Worm (Caenorhabditis elegans) whole organism, L1 larva: ENCODE measurements around the gene cthd-1.
A peak's percentile ranks its signal among the peaks of the same experiment; 100 is the strongest.

ENCODE experiments used
- C16A3.4 ChIP-seq: fragments of 150-350 bp; optimal IDR thresholded peaks from 2 replicates; lab custom pipeline; 2014; ENCODE audit warnings: missing biosample characterization, missing genetic modification characterization
- Y116A8C.19 ChIP-seq: sonication (generic microtip); optimal IDR thresholded peaks from 2 replicates; lab custom pipeline; 2016; ENCODE audit warnings: missing compliant biosample characterization, missing genetic modification characterization, borderline replicate concordance
- alr-1 ChIP-seq: fragments of 200-800 bp; sonication (Bioruptor generic); optimal IDR thresholded peaks from 2 replicates; lab custom pipeline; 2018; ENCODE audit warnings: borderline replicate concordance, mild to moderate bottlenecking, missing genetic modification characterization, missing compliant biosample characterization
- ama-1 ChIP-seq: fragments of 150-350 bp; optimal IDR thresholded peaks from 2 replicates; lab custom pipeline; 2014
- blmp-1 ChIP-seq: fragments of 150-350 bp; optimal IDR thresholded peaks from 2 replicates; lab custom pipeline; 2014; ENCODE audit warnings: missing biosample characterization, missing genetic modification characterization
- ceh-63 ChIP-seq: fragments of 200-800 bp; sonication (Bioruptor generic); optimal IDR thresholded peaks from 2 replicates; lab custom pipeline; 2018; ENCODE audit warnings: mild to moderate bottlenecking, missing genetic modification characterization, missing compliant biosample characterization
- ceh-82 ChIP-seq, 3 experiments: fragments of 150-350 bp in 1 of 3; sonication (generic microtip) in 2 of 3; optimal IDR thresholded peaks; 2 replicates each; lab custom pipeline; 2014 to 2017; ENCODE audit warnings: missing biosample characterization in 3 of 3, missing genetic modification characterization in 3 of 3
- ces-1 ChIP-seq: fragments of 150-350 bp; optimal IDR thresholded peaks from 2 replicates; lab custom pipeline; 2014; ENCODE audit warnings: missing biosample characterization, missing genetic modification reagents, missing genetic modification characterization
- dpl-1 ChIP-seq, 3 experiments: fragments of 150-350 bp in 2 of 3; sonication (generic microtip) in 1 of 3; optimal IDR thresholded peaks; 2 replicates each; lab custom pipeline; 2014 to 2017; ENCODE audit warnings: missing biosample characterization in 3 of 3, missing genetic modification characterization in 3 of 3, missing genetic modification reagents in 3 of 3
- efl-1 ChIP-seq, 4 experiments: fragments of 150-350 bp; optimal IDR thresholded peaks in 3 of 4; peaks in 1 of 4; 1 replicate in 1 of 4; 2 replicates in 3 of 4; lab custom pipeline; 2014; ENCODE audit warnings: missing biosample characterization in 2 of 4, missing genetic modification characterization in 2 of 4, missing genetic modification reagents in 2 of 4
- elt-2 ChIP-seq: sonication (generic microtip); optimal IDR thresholded peaks from 2 replicates; lab custom pipeline; 2016; ENCODE audit warnings: missing genetic modification characterization, mild to moderate bottlenecking, inconsistent platforms, missing compliant biosample characterization, missing genetic modification reagents
- fkh-4 ChIP-seq: sonication (generic microtip); optimal IDR thresholded peaks from 2 replicates; lab custom pipeline; 2016; ENCODE audit warnings: missing compliant biosample characterization, missing genetic modification characterization, borderline replicate concordance
- fkh-8 ChIP-seq: sonication (generic microtip); optimal IDR thresholded peaks from 2 replicates; lab custom pipeline; 2016; ENCODE audit warnings: mild to moderate bottlenecking, missing genetic modification characterization, missing compliant biosample characterization
- fos-1 ChIP-seq: fragments of 150-350 bp; optimal IDR thresholded peaks from 2 replicates; lab custom pipeline; 2014; ENCODE audit warnings: missing biosample characterization, missing genetic modification characterization
- grh-1 ChIP-seq: fragments of 200-800 bp; sonication (Bioruptor generic); IDR thresholded peaks from 2 replicates; pipeline ENCODE4 v1.3.6; 2022; ENCODE audit warnings: missing genetic modification reagents, missing genetic modification characterization, missing compliant biosample characterization
- isw-1 ChIP-seq: fragments of 200-800 bp; sonication (Bioruptor generic); IDR thresholded peaks from 2 replicates; pipeline ENCODE4 v1.3.6; 2022; ENCODE audit warnings: missing genetic modification characterization, missing compliant biosample characterization
- jun-1 ChIP-seq: fragments of 150-350 bp; optimal IDR thresholded peaks from 2 replicates; lab custom pipeline; 2014; ENCODE audit warnings: missing biosample characterization, missing genetic modification reagents, missing genetic modification characterization
- lin-14 ChIP-seq: fragments of 200-800 bp; sonication (Bioruptor generic); optimal IDR thresholded peaks from 2 replicates; lab custom pipeline; 2018; ENCODE audit warnings: mild to moderate bottlenecking, missing genetic modification characterization, moderate library complexity, missing compliant biosample characterization
- lin-15B ChIP-seq: fragments of 150-350 bp; sonication (generic microtip); optimal IDR thresholded peaks from 3 replicates; lab custom pipeline; 2014; ENCODE audit warnings: missing biosample characterization, missing genetic modification characterization
- lin-35 ChIP-seq, 2 experiments: fragments of 150-350 bp; optimal IDR thresholded peaks; 2 replicates each; lab custom pipeline; 2014; ENCODE audit warnings: missing biosample characterization in 2 of 2, missing genetic modification characterization in 2 of 2, missing genetic modification reagents in 2 of 2
- lin-39 ChIP-seq: fragments of 150-350 bp; optimal IDR thresholded peaks from 2 replicates; lab custom pipeline; 2014; ENCODE audit warnings: missing biosample characterization, missing genetic modification reagents, missing genetic modification characterization
- lsy-2 ChIP-seq, 2 experiments: fragments of 150-350 bp; optimal IDR thresholded peaks; 2 replicates each; lab custom pipeline; 2014; ENCODE audit warnings: missing biosample characterization in 2 of 2, missing genetic modification characterization in 2 of 2
- nhr-11 ChIP-seq: fragments of 150-350 bp; optimal IDR thresholded peaks from 2 replicates; lab custom pipeline; 2014; ENCODE audit warnings: missing biosample characterization, missing genetic modification characterization
- nhr-12 ChIP-seq: sonication (generic microtip); optimal IDR thresholded peaks from 2 replicates; lab custom pipeline; 2017; ENCODE audit warnings: missing biosample characterization, missing genetic modification characterization
- nhr-19 ChIP-seq: fragments of 200-800 bp; sonication (Bioruptor generic); conservative IDR thresholded peaks from 2 replicates; pipeline ENCODE4 v1.3.6; 2022; ENCODE audit warnings: missing genetic modification characterization, missing compliant biosample characterization
- nhr-20 ChIP-seq: sonication (generic microtip); optimal IDR thresholded peaks from 2 replicates; lab custom pipeline; 2016; ENCODE audit warnings: mild to moderate bottlenecking, missing genetic modification characterization, missing compliant biosample characterization
- nhr-47 ChIP-seq: sonication (generic microtip); optimal IDR thresholded peaks from 2 replicates; lab custom pipeline; 2016; ENCODE audit warnings: mild to moderate bottlenecking, missing genetic modification characterization, moderate library complexity, missing compliant biosample characterization
- nhr-71 ChIP-seq: sonication (generic microtip); optimal IDR thresholded peaks from 2 replicates; lab custom pipeline; 2016; ENCODE audit warnings: mild to moderate bottlenecking, missing genetic modification characterization, moderate library complexity, missing compliant biosample characterization
- nhr-77 ChIP-seq: fragments of 150-350 bp; optimal IDR thresholded peaks from 2 replicates; lab custom pipeline; 2014; ENCODE audit warnings: missing biosample characterization, missing genetic modification characterization
- nhr-84 ChIP-seq: sonication (generic microtip); optimal IDR thresholded peaks from 2 replicates; lab custom pipeline; 2017; ENCODE audit warnings: missing biosample characterization, missing genetic modification characterization
- nhr-85 ChIP-seq: sonication (generic microtip); peaks from one replicate; lab custom pipeline; 2016; ENCODE audit warnings: missing genetic modification characterization, inconsistent platforms, missing compliant biosample characterization
- nhr-90 ChIP-seq: sonication (generic microtip); optimal IDR thresholded peaks from 2 replicates; lab custom pipeline; 2016; ENCODE audit warnings: mild to moderate bottlenecking, missing genetic modification characterization, missing compliant biosample characterization; ENCODE audit not compliant: poor library complexity
- pax-3 ChIP-seq: fragments of 200-800 bp; sonication (Bioruptor generic); optimal IDR thresholded peaks from 2 replicates; lab custom pipeline; 2018; ENCODE audit warnings: mild to moderate bottlenecking, missing genetic modification characterization, moderate library complexity, missing compliant biosample characterization
- pqm-1 ChIP-seq: sonication (generic microtip); optimal IDR thresholded peaks from 3 replicates; lab custom pipeline; 2017; ENCODE audit warnings: missing biosample characterization, missing genetic modification characterization
- snu-23 ChIP-seq: sonication (generic microtip); optimal IDR thresholded peaks from 2 replicates; lab custom pipeline; 2016; ENCODE audit warnings: missing genetic modification characterization, missing compliant biosample characterization
- sox-4 ChIP-seq: sonication (generic microtip); optimal IDR thresholded peaks from 2 replicates; lab custom pipeline; 2016; ENCODE audit warnings: missing genetic modification characterization, missing compliant biosample characterization
- sptf-1 ChIP-seq: fragments of 150-350 bp; optimal IDR thresholded peaks from 2 replicates; lab custom pipeline; 2014; ENCODE audit warnings: missing biosample characterization, missing genetic modification characterization
- swsn-7 ChIP-seq: sonication (generic microtip); optimal IDR thresholded peaks from 2 replicates; lab custom pipeline; 2016; ENCODE audit warnings: missing genetic modification characterization, missing compliant biosample characterization
- unc-30 ChIP-seq: sonication (generic microtip); optimal IDR thresholded peaks from 2 replicates; lab custom pipeline; 2017; ENCODE audit warnings: missing biosample characterization, missing genetic modification characterization
- unc-62 ChIP-seq: fragments of 150-350 bp; optimal IDR thresholded peaks from 2 replicates; lab custom pipeline; 2014; ENCODE audit warnings: missing biosample characterization, missing genetic modification reagents, missing genetic modification characterization
- unc-98 ChIP-seq: fragments of 200-800 bp; sonication (Bioruptor generic); IDR thresholded peaks from 2 replicates; pipeline ENCODE4 v1.3.6; 2022; ENCODE audit warnings: missing genetic modification characterization, missing compliant biosample characterization
- vab-15 ChIP-seq: sonication (generic microtip); optimal IDR thresholded peaks from 2 replicates; lab custom pipeline; 2017; ENCODE audit warnings: missing genotype, mild to moderate bottlenecking, missing genetic modification characterization, missing compliant biosample characterization
- zag-1 ChIP-seq: fragments of 150-350 bp; optimal IDR thresholded peaks from 2 replicates; lab custom pipeline; 2014; ENCODE audit warnings: missing biosample characterization, missing genetic modification characterization
- zip-4 ChIP-seq: fragments of 200-800 bp; sonication (Bioruptor generic); optimal IDR thresholded peaks from 2 replicates; lab custom pipeline; 2018; ENCODE audit warnings: mild to moderate bottlenecking, missing genetic modification characterization, moderate library complexity, missing compliant biosample characterization
- ztf-11 ChIP-seq, 2 experiments: sonication (generic microtip); optimal IDR thresholded peaks; 2 replicates each; lab custom pipeline; 2016 to 2017; ENCODE audit warnings: missing genetic modification characterization in 2 of 2, missing biosample characterization in 1 of 2, missing compliant biosample characterization in 1 of 2

cthd-1 gene

ce11 chrV:9633313-9633712 lies 44.8 kb upstream of the cthd-1 start, which contains the start of gene col-147 (continued):
- no peak for TF ChIP-seq nhr-11
- peak in 1 of 2 experiments; percentile 2 for TF ChIP-seq efl-1 (optimal IDR thresholded peaks at IDR 0.05; lab: Kevin White, UChicago)
- no peak for TF ChIP-seq efl-1 (GFP tag; optimal IDR thresholded peaks at IDR 0.05 in 1 of 2; lab: Kevin White, UChicago)

- TF ChIP-seq efl-1 (optimal IDR thresholded peaks at IDR 0.05; lab: Kevin White, UChicago) = peak; percentile 69 to 83
- TF ChIP-seq efl-1 (GFP tag; optimal IDR thresholded peaks at IDR 0.05 in 1 of 2; lab: Kevin White, UChicago) = peak; percentile 78 to 97
- TF ChIP-seq nhr-11 = no peak
- no peak for TF ChIP-seq lin-14 (GFP tag; lab: Kevin White, UChicago)
- peak; percentile 11 for TF ChIP-seq lin-15B (tag; lab: Kevin White, UChicago)
- TF ChIP-seq lin-35 (GFP tag; optimal IDR thresholded peaks at IDR 0.05; lab: Kevin White, UChicago) = peak; percentile 49 to 87
- no peak for TF ChIP-seq sox-4 (tag; lab: Kevin White, UChicago)
- TF ChIP-seq fkh-4 (tag; lab: Kevin White, UChicago) = no peak
- TF ChIP-seq zip-4 = no peak
- TF ChIP-seq dpl-1 (GFP tag; optimal IDR thresholded peaks at IDR 0.05; lab: Kevin White, UChicago) = peak; percentile 50 to 82 (median 70)
- TF ChIP-seq C16A3.4 (tag; lab: Kevin White, UChicago) = peak; percentile 9
- TF ChIP-seq ces-1 = no peak
Measured at ce11 chrV:9645507-9645906, 32.6 kb upstream of the cthd-1 start, which contains the start of the genes atl-1 and hcp-2. atl-1 (minus strand) TSS chrV:9645595. hcp-2 (plus strand) TSS chrV:9645859.

- TF ChIP-seq nhr-12 (tag; lab: Kevin White, UChicago) (no peak), jun-1 (no peak), unc-62 (GFP tag; lab: Kevin White, UChicago) (no peak), nhr-77 (tag; lab: Kevin White, UChicago) (no peak), swsn-7 (tag; lab: Kevin White, UChicago) (no peak), nhr-84 (tag; lab: Kevin White, UChicago) (no peak), zag-1 (tag; lab: Kevin White, UChicago) (no peak), ztf-11 (tag; optimal IDR thresholded peaks at IDR 0.05; lab: Kevin White, UChicago) (no peak)
Measured at ce11 chrV:9651294-9651693, 26.8 kb upstream of the cthd-1 start, which contains the start of gene T06E4.21. T06E4.21 (plus strand) TSS chrV:9651594.

ce11 chrV:9654154-9654805 lies 23.8 kb upstream of the cthd-1 start, which contains the start of gene cyp-29A4:
cyp-29A4 (plus strand) TSS chrV:9654755.
- no peak for TF ChIP-seq ceh-82 (tag; optimal IDR thresholded peaks at IDR 0.05; lab: Kevin White, UChicago)
- no peak for TF ChIP-seq fkh-8 (tag; lab: Kevin White, UChicago)
- TF ChIP-seq nhr-20 = peak; percentile 66
- TF ChIP-seq grh-1 (GFP tag; lab: Robert Waterston, UW) = peak; percentile 68
- no peak for TF ChIP-seq nhr-11
- no peak for TF ChIP-seq nhr-90 (tag; lab: Kevin White, UChicago)
- no peak for TF ChIP-seq sptf-1 (tag; lab: Kevin White, UChicago)
- no peak for TF ChIP-seq fkh-4 (tag; lab: Kevin White, UChicago)
- TF ChIP-seq nhr-19 (GFP tag; lab: Robert Waterston, UW) = peak; percentile 44
- no peak for TF ChIP-seq Y116A8C.19 (tag; lab: Kevin White, UChicago)
- TF ChIP-seq nhr-12 (tag; lab: Kevin White, UChicago) = no peak
- no peak for TF ChIP-seq lsy-2 (tag; optimal IDR thresholded peaks at IDR 0.05; lab: Kevin White, UChicago)
- TF ChIP-seq ceh-63 (GFP tag; lab: Kevin White, UChicago) = no peak
- no peak for TF ChIP-seq elt-2 (tag; lab: Kevin White, UChicago)
- TF ChIP-seq lin-39 (tag; lab: Kevin White, UChicago) = no peak
- peak; percentile 57 for TF ChIP-seq lin-14 (GFP tag; lab: Kevin White, UChicago)
- no peak for TF ChIP-seq ama-1 (lab: Kevin White, UChicago)
- TF ChIP-seq nhr-85 (tag; lab: Kevin White, UChicago) = peak; percentile 89
- TF ChIP-seq pqm-1 = no peak
- no peak for TF ChIP-seq unc-30 (tag; lab: Kevin White, UChicago)
- TF ChIP-seq nhr-71 (tag; lab: Kevin White, UChicago) = peak; percentile 72
- no peak for TF ChIP-seq alr-1 (tag; lab: Kevin White, UChicago)
- peak in 1 of 2 experiments; percentile 29 for TF ChIP-seq lin-35 (GFP tag; optimal IDR thresholded peaks at IDR 0.05; lab: Kevin White, UChicago)
- TF ChIP-seq pax-3 (tag; lab: Kevin White, UChicago) = no peak
- TF ChIP-seq blmp-1 = peak; percentile 58
- TF ChIP-seq nhr-47 (tag; lab: Kevin White, UChicago) = no peak
- no peak for TF ChIP-seq unc-98 (GFP tag; lab: Robert Waterston, UW)
- no peak for TF ChIP-seq fos-1 (tag; lab: Kevin White, UChicago)
- no peak for TF ChIP-seq isw-1 (GFP tag; lab: Robert Waterston, UW)
- peak; percentile 39 for TF ChIP-seq vab-15 (tag; lab: Kevin White, UChicago)
- TF ChIP-seq snu-23 (GFP tag; lab: Kevin White, UChicago) = peak; percentile 31
